Fruit fly (Drosophila melanogaster): ENCODE results near the gene Bgb.

Gene Bgb

DNA sequence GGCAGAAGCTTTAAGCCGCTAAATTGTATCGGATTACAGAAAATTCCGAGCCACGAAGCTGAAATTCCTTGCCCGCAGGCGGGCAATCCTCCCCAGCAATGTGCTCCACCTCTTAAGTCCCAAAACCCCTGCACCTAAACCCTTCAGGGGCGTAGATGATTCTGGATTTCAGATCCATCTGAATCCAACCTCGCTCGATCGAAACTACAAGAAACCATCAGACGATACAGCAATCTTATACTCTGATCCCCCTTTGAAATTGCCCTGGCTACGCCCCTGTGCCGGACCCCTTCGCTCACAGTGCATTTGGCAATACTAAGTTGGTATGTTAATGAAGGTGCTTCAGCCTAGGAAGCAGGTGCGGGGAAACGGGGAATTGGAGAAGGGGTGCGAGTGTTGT lies 43.6 kb downstream of the Bgb start:
- TF ChIP-seq Myc (optimal IDR thresholded peaks at IDR 0.05) = no peak
- TF ChIP-seq insv (optimal IDR thresholded peaks at IDR 0.05) = no peak
- no peak for TF ChIP-seq ttk (optimal IDR thresholded peaks at IDR 0.05)
- TF ChIP-seq Sin3A (optimal IDR thresholded peaks at IDR 0.05) = no peak
- TF ChIP-seq psq (optimal IDR thresholded peaks at IDR 0.05) = no peak
- TF ChIP-seq h (optimal IDR thresholded peaks at IDR 0.05) = no peak

dm6 chr3L:1688161-1688560 lies 48.6 kb downstream of the Bgb start:
- TF ChIP-seq h (optimal IDR thresholded peaks at IDR 0.05) = no peak
- TF ChIP-seq ttk (optimal IDR thresholded peaks at IDR 0.05) = no peak
- no peak for TF ChIP-seq psq (optimal IDR thresholded peaks at IDR 0.05)
- TF ChIP-seq Myc (optimal IDR thresholded peaks at IDR 0.05) = no peak
- TF ChIP-seq Sin3A (optimal IDR thresholded peaks at IDR 0.05) = no peak
- no peak for TF ChIP-seq insv (optimal IDR thresholded peaks at IDR 0.05)

dm6 chr3L:1688569-1688968 lies 49.1 kb downstream of the Bgb start:
- TF ChIP-seq h (optimal IDR thresholded peaks at IDR 0.05) = no peak
- TF ChIP-seq ttk (optimal IDR thresholded peaks at IDR 0.05) = no peak
- TF ChIP-seq Myc (optimal IDR thresholded peaks at IDR 0.05) = no peak
- TF ChIP-seq psq (optimal IDR thresholded peaks at IDR 0.05) = no peak

Measured in Kc167 (cell line).